Fruit fly (Drosophila melanogaster) whole organism: ENCODE measurements around the gene mon2.

Experiments
- CG8478 ChIP-seq: fragments of >200 bp; optimal IDR thresholded peaks from 2 replicates; lab custom pipeline; 2018; ENCODE audit warnings: inconsistent platforms
- Dll ChIP-seq: fragments of >200 bp; optimal IDR thresholded peaks from 2 replicates; lab custom pipeline; 2017
- EcR ChIP-seq, 2 experiments: fragments of >200 bp; optimal IDR thresholded peaks; 2 replicates each; lab custom pipeline; 2017; ENCODE audit warnings: missing biosample characterization in 2 of 2, missing genetic modification characterization in 2 of 2, missing genetic modification reagents in 2 of 2
- pan ChIP-seq: fragments of >200 bp; optimal IDR thresholded peaks from 2 replicates; lab custom pipeline; 2017
- psq ChIP-seq: fragments of >200 bp; optimal IDR thresholded peaks from 2 replicates; lab custom pipeline; 2017
- usp ChIP-seq: fragments of >200 bp; optimal IDR thresholded peaks from 2 replicates; lab custom pipeline; 2017; ENCODE audit warnings: missing biosample characterization, missing genetic modification characterization, mixed read lengths

mon2 gene

dm6 chr2L:8157166-8157565, 33.4 kb upstream of the mon2 start:
- no peak for TF ChIP-seq usp (GFP tag; lab: Kevin White, UChicago)

- TF ChIP-seq EcR (GFP tag; optimal IDR thresholded peaks at IDR 0.05; lab: Kevin White, UChicago), result no peak
- TF ChIP-seq usp (GFP tag; lab: Kevin White, UChicago), result no peak
- TF ChIP-seq pan (lab: Kevin White, UChicago), result no peak
- no peak for TF ChIP-seq Dll (lab: Kevin White, UChicago)
- TF ChIP-seq CG8478 (lab: Kevin White, UChicago), result no peak
- no peak for TF ChIP-seq psq (lab: Kevin White, UChicago)
These were observed 32.9 kb upstream of the mon2 start for dm6 chr2L:8156682-8157081.

DNA sequence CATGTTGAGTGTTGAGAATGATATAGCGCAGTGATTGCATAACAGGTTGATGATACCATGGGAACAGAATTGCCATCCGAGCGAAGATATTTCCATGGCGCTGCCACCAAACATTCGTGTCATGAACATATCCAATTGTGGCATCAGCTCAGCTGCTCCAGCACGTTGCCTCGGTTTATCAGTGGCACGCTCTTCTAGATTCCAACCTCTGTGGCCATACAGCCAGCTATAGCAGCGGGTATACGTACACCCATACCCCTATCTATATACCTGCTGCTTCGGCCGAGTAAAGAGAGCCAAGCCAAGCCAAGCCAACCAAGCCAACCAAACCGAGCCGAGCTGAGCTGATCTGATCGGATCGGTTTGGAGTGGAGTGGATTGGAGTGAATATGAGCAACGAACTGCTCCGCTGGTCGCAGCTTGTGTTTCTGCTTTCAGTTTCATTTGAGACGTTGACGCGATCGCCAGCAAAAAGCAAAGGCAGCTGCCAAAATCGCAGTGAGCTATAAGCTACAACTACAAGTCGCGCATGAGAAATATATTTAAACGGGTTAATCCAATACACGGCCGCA, 24.8 kb upstream of the mon2 start:
- TF ChIP-seq EcR (GFP tag; optimal IDR thresholded peaks at IDR 0.05; lab: Kevin White, UChicago) (no peak), CG8478 (lab: Kevin White, UChicago) (no peak), usp (GFP tag; lab: Kevin White, UChicago) (no peak)

DNA sequence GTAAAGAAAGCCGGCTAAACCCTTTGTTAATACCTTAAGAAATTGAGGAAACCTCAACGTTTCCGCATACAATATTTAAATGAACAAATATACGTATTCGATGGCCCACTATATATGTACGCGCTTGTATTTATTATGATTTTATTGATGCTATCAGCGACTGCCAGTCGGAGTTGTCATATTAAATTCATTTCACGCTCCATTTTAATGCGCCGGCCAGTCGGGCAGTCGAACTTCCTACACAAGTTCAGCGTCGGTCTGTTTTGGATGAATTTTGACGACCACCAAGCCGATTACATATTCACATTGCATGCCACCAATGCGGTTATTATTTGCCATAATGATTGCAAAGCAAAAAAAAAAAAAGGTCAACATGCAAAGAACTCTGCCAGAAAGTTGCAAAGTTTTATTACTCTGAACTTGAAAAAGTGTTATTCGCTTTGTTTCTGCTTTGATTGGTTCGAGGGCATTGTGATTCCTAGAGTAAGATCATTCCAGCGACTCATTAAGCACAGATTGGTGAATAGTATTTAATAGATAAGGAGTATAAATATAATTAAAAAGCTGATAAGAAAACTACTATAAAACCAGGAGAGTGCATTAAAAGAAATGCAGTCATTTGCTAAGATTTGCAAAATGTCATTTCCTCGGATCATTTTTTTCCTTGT, 23.3 kb upstream of the mon2 start, which contains the start of gene CG31606:
CG31606 (plus strand) TSS at position 618 of the 668 bp plus-strand sequence.
- TF ChIP-seq pan (lab: Kevin White, UChicago) (no peak), EcR (GFP tag; optimal IDR thresholded peaks at IDR 0.05; lab: Kevin White, UChicago) (no peak), CG8478 (lab: Kevin White, UChicago) (no peak), usp (GFP tag; lab: Kevin White, UChicago) (no peak), Dll (lab: Kevin White, UChicago) (no peak)

DNA sequence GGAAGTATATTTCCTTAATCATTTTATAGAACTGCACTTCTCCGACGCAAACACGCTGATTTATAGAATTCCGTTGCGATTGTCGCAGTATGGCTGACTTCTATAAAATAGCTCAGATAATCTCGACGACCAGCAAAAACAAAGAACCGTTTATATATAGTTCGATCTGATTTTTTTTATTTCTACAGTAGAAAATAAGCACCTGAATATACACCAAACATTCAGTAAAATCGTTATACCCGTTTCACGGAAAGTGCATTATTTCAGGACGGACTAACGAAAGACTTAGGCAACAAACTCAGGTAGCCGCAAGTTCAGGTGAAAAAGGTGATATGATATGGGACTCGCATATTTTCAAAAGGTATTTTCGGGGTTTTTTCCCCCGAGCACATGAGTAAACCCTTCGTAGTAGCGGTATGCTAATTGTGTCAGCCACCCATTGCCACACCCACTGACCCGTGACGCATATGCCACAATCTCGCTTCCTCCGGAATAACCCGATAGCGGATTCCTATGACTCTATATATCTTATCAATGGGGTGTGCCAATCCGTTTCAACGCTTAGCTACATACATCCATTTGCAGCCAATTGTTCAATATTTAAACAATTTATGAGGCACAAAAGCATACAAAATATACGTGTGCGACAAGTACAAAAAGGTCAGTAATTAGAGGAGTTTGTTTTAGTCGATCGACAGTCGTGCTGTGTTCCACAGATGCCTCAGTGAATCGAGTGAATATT, 21.4 kb upstream of the mon2 start, which contains the start of the genes CG42763 and CG43394:
CG42763 (minus strand) TSS at position 41 of the 742 bp plus-strand sequence.
CG43394 (plus strand) TSS at position 692 of the 742 bp plus-strand sequence.
- TF ChIP-seq Dll (lab: Kevin White, UChicago) (no peak), psq (lab: Kevin White, UChicago) (no peak), CG8478 (lab: Kevin White, UChicago) (no peak), usp (GFP tag; lab: Kevin White, UChicago) (no peak), EcR (GFP tag; optimal IDR thresholded peaks at IDR 0.05; lab: Kevin White, UChicago) (no peak), pan (lab: Kevin White, UChicago) (no peak)

dm6 chr2L:8143947-8144346, 20.1 kb upstream of the mon2 start, which contains the start of gene CG42762:
Gene CG42762, minus strand, starts transcription at chr2L:8144047.
- TF ChIP-seq psq (lab: Kevin White, UChicago) (no peak), CG8478 (lab: Kevin White, UChicago) (no peak), Dll (lab: Kevin White, UChicago) (no peak), usp (GFP tag; lab: Kevin White, UChicago) (no peak)

dm6 chr2L:8142760-8143159, 18.9 kb upstream of the mon2 start:
- no peak for TF ChIP-seq EcR (GFP tag; optimal IDR thresholded peaks at IDR 0.05; lab: Kevin White, UChicago)
- TF ChIP-seq psq (lab: Kevin White, UChicago), result no peak
- TF ChIP-seq usp (GFP tag; lab: Kevin White, UChicago), result no peak
- TF ChIP-seq pan (lab: Kevin White, UChicago), result no peak
- no peak for TF ChIP-seq Dll (lab: Kevin White, UChicago)

dm6 chr2L:8133772-8134386, 10.1 kb upstream of the mon2 start:
- TF ChIP-seq pan (lab: Kevin White, UChicago) (no peak), EcR (GFP tag; optimal IDR thresholded peaks at IDR 0.05; lab: Kevin White, UChicago) (no peak), psq (lab: Kevin White, UChicago) (no peak), usp (GFP tag; lab: Kevin White, UChicago) (no peak), Dll (lab: Kevin White, UChicago) (no peak), CG8478 (lab: Kevin White, UChicago) (no peak)

dm6 chr2L:8130729-8131128, 6.9 kb upstream of the mon2 start:
- TF ChIP-seq psq (lab: Kevin White, UChicago) (no peak), CG8478 (lab: Kevin White, UChicago) (no peak), pan (lab: Kevin White, UChicago) (no peak), Dll (lab: Kevin White, UChicago) (no peak), EcR (GFP tag; optimal IDR thresholded peaks at IDR 0.05; lab: Kevin White, UChicago) (no peak), usp (GFP tag; lab: Kevin White, UChicago) (no peak)

DNA sequence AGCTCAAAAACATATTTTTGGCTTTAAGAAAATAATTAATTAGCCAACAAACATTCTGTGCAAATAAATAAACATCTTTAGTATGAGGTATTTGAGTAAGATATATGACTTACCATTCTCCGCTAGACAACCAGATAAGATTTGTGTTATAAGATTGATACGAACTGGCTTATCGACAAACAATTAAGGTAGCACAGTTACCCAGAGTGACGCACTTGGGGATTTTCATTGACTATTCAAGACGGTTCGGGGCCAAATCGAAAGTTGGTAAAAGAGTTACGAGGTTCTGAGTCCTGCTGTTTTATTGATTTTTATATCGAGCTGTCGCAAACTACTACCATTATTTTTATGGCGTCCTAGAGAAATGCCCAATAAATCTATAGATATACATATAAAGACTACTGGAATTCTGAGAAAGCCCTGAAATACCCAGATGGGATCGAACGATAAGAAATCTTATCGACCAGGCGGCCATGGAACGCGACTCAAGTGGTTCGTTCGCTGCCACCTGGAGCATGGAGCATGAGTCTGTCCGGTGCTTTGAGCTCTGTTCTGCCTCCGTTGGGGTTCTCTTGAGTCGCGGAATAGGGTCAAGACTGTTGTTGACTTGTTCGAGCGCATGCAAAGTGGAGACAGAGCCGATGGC, 6.3 kb upstream of the mon2 start:
- TF ChIP-seq CG8478 (lab: Kevin White, UChicago) (no peak), usp (GFP tag; lab: Kevin White, UChicago) (no peak), psq (lab: Kevin White, UChicago) (no peak), EcR (GFP tag; optimal IDR thresholded peaks at IDR 0.05; lab: Kevin White, UChicago) (no peak)

DNA sequence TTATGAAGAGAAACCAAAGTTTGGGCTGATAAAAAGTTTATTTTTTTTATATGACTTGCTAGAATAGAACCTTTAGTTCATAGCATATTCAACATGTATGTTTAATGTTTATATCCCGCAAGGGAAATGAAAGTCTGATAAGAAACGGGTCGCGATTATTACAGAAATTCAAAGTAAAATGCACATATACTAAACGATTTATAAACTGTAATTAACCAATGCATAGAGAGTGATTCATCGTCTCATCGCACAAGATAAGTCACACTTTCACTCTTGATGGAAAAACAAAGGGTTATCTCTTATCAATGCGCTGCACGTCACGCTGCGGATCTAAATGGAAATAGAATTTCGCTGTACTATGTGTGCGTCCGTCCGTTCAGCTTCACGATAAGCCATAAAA, 5.1 kb upstream of the mon2 start:
- no peak for TF ChIP-seq CG8478 (lab: Kevin White, UChicago)
